Fruit fly (Drosophila melanogaster): Measurements from ENCODE around the gene CG2444.
"Not testable (repeated sequence)": the region's sequence is repeated elsewhere in the genome, so short reads cannot be mapped to it uniquely, and the experiment has no call there.

The CG2444 gene

dm6 chrX:11704929-11705612 is at the start of gene CG2444:
Gene CG2444, minus strand, starts transcription at chrX:11705300.
- TF ChIP-seq CTCF (optimal IDR thresholded peaks at IDR 0.05) (no peak), CG8478 (optimal IDR thresholded peaks at IDR 0.05) (no peak)

dm6 chrX:11753973-11754372 is 48.9 kb upstream of the CG2444 start, which contains the start of gene m:
Gene m, plus strand, starts transcription at chrX:11754273.
- TF ChIP-seq CG8478, CTCF (optimal IDR thresholded peaks at IDR 0.05): not testable (repeated sequence)

- TF ChIP-seq CG8478 (optimal IDR thresholded peaks at IDR 0.05) (no peak), CTCF (optimal IDR thresholded peaks at IDR 0.05) (no peak)
These were observed 31.3 kb upstream of the CG2444 start for dm6 chrX:11736421-11736820.

dm6 chrX:11733795-11734194 is 28.7 kb upstream of the CG2444 start, which contains the start of gene inaF-A:
Gene inaF-A, minus strand, starts transcription at chrX:11733895.
- TF ChIP-seq CTCF (optimal IDR thresholded peaks at IDR 0.05) (no peak), CG8478 (optimal IDR thresholded peaks at IDR 0.05) (no peak)

dm6 chrX:11732670-11733069 is 27.6 kb upstream of the CG2444 start, which contains the start of gene inaF-B:
Gene inaF-B, minus strand, starts transcription at chrX:11732770.
- TF ChIP-seq CG8478 (optimal IDR thresholded peaks at IDR 0.05) = no peak
- TF ChIP-seq CTCF (optimal IDR thresholded peaks at IDR 0.05) = no peak

dm6 chrX:11731665-11732064 is 26.6 kb upstream of the CG2444 start, which contains the start of gene inaF-C:
Gene inaF-C, minus strand, starts transcription at chrX:11731765.
- TF ChIP-seq CTCF (optimal IDR thresholded peaks at IDR 0.05) = no peak
- TF ChIP-seq CG8478 (optimal IDR thresholded peaks at IDR 0.05) = no peak

- TF ChIP-seq CTCF (optimal IDR thresholded peaks at IDR 0.05) (no peak), CG8478 (optimal IDR thresholded peaks at IDR 0.05) (no peak)
These were observed 24.9 kb upstream of the CG2444 start for dm6 chrX:11729993-11730392.

- no peak for TF ChIP-seq CG8478 (optimal IDR thresholded peaks at IDR 0.05)
- no peak for TF ChIP-seq CTCF (optimal IDR thresholded peaks at IDR 0.05)
These were observed 23.9 kb upstream of the CG2444 start, which contains the start of gene inaF-D for dm6 chrX:11728999-11729398. Gene inaF-D, minus strand, starts transcription at chrX:11729099.

- TF ChIP-seq CTCF (optimal IDR thresholded peaks at IDR 0.05) = no peak
- TF ChIP-seq CG8478 (optimal IDR thresholded peaks at IDR 0.05) = no peak
These were observed 18.8 kb upstream of the CG2444 start, which contains the start of gene CG15221 for dm6 chrX:11723946-11724345. Gene CG15221, plus strand, starts transcription at chrX:11724246.

dm6 chrX:11720138-11720537 is 15.0 kb upstream of the CG2444 start, which contains the start of gene Tango10:
Gene Tango10, plus strand, starts transcription at chrX:11720245.
- TF ChIP-seq CG8478 (optimal IDR thresholded peaks at IDR 0.05) (no peak), CTCF (optimal IDR thresholded peaks at IDR 0.05) (no peak)

- TF ChIP-seq CTCF (optimal IDR thresholded peaks at IDR 0.05) = no peak
- TF ChIP-seq CG8478 (optimal IDR thresholded peaks at IDR 0.05) = no peak
These were observed 12.8 kb upstream of the CG2444 start for dm6 chrX:11717892-11718291.

- TF ChIP-seq CTCF (optimal IDR thresholded peaks at IDR 0.05) = no peak
- TF ChIP-seq CG8478 (optimal IDR thresholded peaks at IDR 0.05) = no peak
These were observed 11.7 kb upstream of the CG2444 start, which contains the start of gene prtp for dm6 chrX:11716731-11717326. Gene prtp, plus strand, starts transcription at chrX:11716756.

- TF ChIP-seq CG8478 (optimal IDR thresholded peaks at IDR 0.05) (no peak), CTCF (optimal IDR thresholded peaks at IDR 0.05) (no peak)
These were observed 11.0 kb upstream of the CG2444 start for dm6 chrX:11715937-11716730.

dm6 chrX:11715263-11715659 is 10.2 kb upstream of the CG2444 start, which contains the start of gene Amun:
Gene Amun, minus strand, starts transcription at chrX:11715565.
- no peak for TF ChIP-seq CTCF (optimal IDR thresholded peaks at IDR 0.05)
- no peak for TF ChIP-seq CG8478 (optimal IDR thresholded peaks at IDR 0.05)
